Worm (Caenorhabditis elegans) whole organism, L1 larva: ENCODE results near the gene K12H6.12.

Source experiments
- C04F5.9 ChIP-seq: sonication (generic microtip); optimal IDR thresholded peaks from 2 replicates; lab custom pipeline; 2016; ENCODE audit warnings: missing genetic modification characterization, missing compliant biosample characterization
- C16A3.4 ChIP-seq: fragments of 150-350 bp; optimal IDR thresholded peaks from 2 replicates; lab custom pipeline; 2014; ENCODE audit warnings: missing biosample characterization, missing genetic modification characterization
- C34B4.2 ChIP-seq: sonication (generic microtip); optimal IDR thresholded peaks from 2 replicates; lab custom pipeline; 2017; ENCODE audit warnings: mild to moderate bottlenecking, missing genetic modification characterization, missing compliant biosample characterization
- aha-1 ChIP-seq: fragments of 150-350 bp; optimal IDR thresholded peaks from 2 replicates; lab custom pipeline; 2014; ENCODE audit warnings: missing biosample characterization, missing genetic modification characterization
- aly-2 ChIP-seq: fragments of 150-350 bp; optimal IDR thresholded peaks from 2 replicates; lab custom pipeline; 2014; ENCODE audit warnings: missing biosample characterization, missing genetic modification characterization
- blmp-1 ChIP-seq: fragments of 150-350 bp; optimal IDR thresholded peaks from 2 replicates; lab custom pipeline; 2014; ENCODE audit warnings: missing biosample characterization, missing genetic modification characterization
- ceh-63 ChIP-seq: fragments of 200-800 bp; sonication (Bioruptor generic); optimal IDR thresholded peaks from 2 replicates; lab custom pipeline; 2018; ENCODE audit warnings: mild to moderate bottlenecking, missing genetic modification characterization, missing compliant biosample characterization
- ceh-82 ChIP-seq, 3 experiments: fragments of 150-350 bp in 1 of 3; sonication (generic microtip) in 2 of 3; optimal IDR thresholded peaks; 2 replicates each; lab custom pipeline; 2014 to 2017; ENCODE audit warnings: missing biosample characterization in 3 of 3, missing genetic modification characterization in 3 of 3
- ceh-90 ChIP-seq: sonication (generic microtip); optimal IDR thresholded peaks from 2 replicates; lab custom pipeline; 2016; ENCODE audit warnings: missing genetic modification characterization, missing compliant biosample characterization
- efl-1 ChIP-seq, 4 experiments: fragments of 150-350 bp; optimal IDR thresholded peaks in 3 of 4; peaks in 1 of 4; 1 replicate in 1 of 4; 2 replicates in 3 of 4; lab custom pipeline; 2014; ENCODE audit warnings: missing biosample characterization in 2 of 4, missing genetic modification characterization in 2 of 4, missing genetic modification reagents in 2 of 4
- elt-2 ChIP-seq: sonication (generic microtip); optimal IDR thresholded peaks from 2 replicates; lab custom pipeline; 2016; ENCODE audit warnings: missing genetic modification characterization, mild to moderate bottlenecking, inconsistent platforms, missing compliant biosample characterization, missing genetic modification reagents
- elt-3 ChIP-seq, 6 experiments: fragments of 150-350 bp in 1 of 6; sonication (generic microtip); optimal IDR thresholded peaks; 2 replicates each; lab custom pipeline; 2017 to 2018; ENCODE audit warnings: missing biosample characterization in 6 of 6, missing genetic modification characterization in 6 of 6, inconsistent platforms in 1 of 6
- ets-5 ChIP-seq: fragments of 200-800 bp; sonication (Bioruptor generic); IDR thresholded peaks from 2 replicates; pipeline ENCODE4 v1.3.6; 2022; ENCODE audit warnings: missing genetic modification characterization, missing compliant biosample characterization
- fkh-10 ChIP-seq: sonication (generic microtip); optimal IDR thresholded peaks from 2 replicates; lab custom pipeline; 2017; ENCODE audit warnings: missing biosample characterization, missing genetic modification reagents, missing genetic modification characterization
- fkh-4 ChIP-seq: sonication (generic microtip); optimal IDR thresholded peaks from 2 replicates; lab custom pipeline; 2016; ENCODE audit warnings: missing compliant biosample characterization, missing genetic modification characterization, borderline replicate concordance
- grh-1 ChIP-seq: fragments of 200-800 bp; sonication (Bioruptor generic); IDR thresholded peaks from 2 replicates; pipeline ENCODE4 v1.3.6; 2022; ENCODE audit warnings: missing genetic modification reagents, missing genetic modification characterization, missing compliant biosample characterization
- lin-13 ChIP-seq: fragments of 150-350 bp; optimal IDR thresholded peaks from 2 replicates; lab custom pipeline; 2014; ENCODE audit warnings: missing biosample characterization, missing genetic modification reagents, missing genetic modification characterization
- lin-14 ChIP-seq: fragments of 200-800 bp; sonication (Bioruptor generic); optimal IDR thresholded peaks from 2 replicates; lab custom pipeline; 2018; ENCODE audit warnings: mild to moderate bottlenecking, missing genetic modification characterization, moderate library complexity, missing compliant biosample characterization
- lin-35 ChIP-seq, 2 experiments: fragments of 150-350 bp; optimal IDR thresholded peaks; 2 replicates each; lab custom pipeline; 2014; ENCODE audit warnings: missing biosample characterization in 2 of 2, missing genetic modification characterization in 2 of 2, missing genetic modification reagents in 2 of 2
- lir-3 ChIP-seq: sonication (generic microtip); optimal IDR thresholded peaks from 2 replicates; lab custom pipeline; 2016; ENCODE audit warnings: mild to moderate bottlenecking, missing genetic modification characterization, moderate library complexity, missing compliant biosample characterization; ENCODE audit not compliant: poor library complexity
- mab-9 ChIP-seq: fragments of 200-800 bp; sonication (Bioruptor generic); IDR thresholded peaks from 2 replicates; pipeline ENCODE4 v1.3.6; 2022; ENCODE audit warnings: missing genetic modification reagents, missing genetic modification characterization, missing compliant biosample characterization
- mdl-1 ChIP-seq, 2 experiments: fragments of 150-350 bp; optimal IDR thresholded peaks; 2 replicates each; lab custom pipeline; 2014 to 2017; ENCODE audit warnings: missing biosample characterization in 2 of 2, missing genetic modification characterization in 2 of 2, inconsistent platforms in 1 of 2
- mef-2 ChIP-seq: fragments of 150-350 bp; optimal IDR thresholded peaks from 2 replicates; lab custom pipeline; 2014; ENCODE audit warnings: missing biosample characterization, missing genetic modification characterization
- mep-1 ChIP-seq: fragments of 150-350 bp; optimal IDR thresholded peaks from 2 replicates; lab custom pipeline; 2014; ENCODE audit warnings: missing biosample characterization, missing genetic modification characterization
- nhr-19 ChIP-seq: fragments of 200-800 bp; sonication (Bioruptor generic); conservative IDR thresholded peaks from 2 replicates; pipeline ENCODE4 v1.3.6; 2022; ENCODE audit warnings: missing genetic modification characterization, missing compliant biosample characterization
- nhr-237 ChIP-seq: fragments of 150-350 bp; optimal IDR thresholded peaks from 2 replicates; lab custom pipeline; 2014; ENCODE audit warnings: missing biosample characterization, missing genetic modification characterization
- nhr-77 ChIP-seq: fragments of 150-350 bp; optimal IDR thresholded peaks from 2 replicates; lab custom pipeline; 2014; ENCODE audit warnings: missing biosample characterization, missing genetic modification characterization
- pqm-1 ChIP-seq: sonication (generic microtip); optimal IDR thresholded peaks from 3 replicates; lab custom pipeline; 2017; ENCODE audit warnings: missing biosample characterization, missing genetic modification characterization
- rnt-1 ChIP-seq: sonication (generic microtip); optimal IDR thresholded peaks from 2 replicates; lab custom pipeline; 2016; ENCODE audit warnings: mild to moderate bottlenecking, missing genetic modification characterization, moderate library complexity, missing compliant biosample characterization
- skn-1 ChIP-seq: fragments of 150-350 bp; optimal IDR thresholded peaks from 2 replicates; lab custom pipeline; 2014; ENCODE audit warnings: missing biosample characterization, missing genetic modification characterization
- snpc-4 ChIP-seq: fragments of 150-350 bp; optimal IDR thresholded peaks from 2 replicates; lab custom pipeline; 2014; ENCODE audit warnings: missing biosample characterization, missing genetic modification characterization
- swsn-7 ChIP-seq: sonication (generic microtip); optimal IDR thresholded peaks from 2 replicates; lab custom pipeline; 2016; ENCODE audit warnings: missing genetic modification characterization, missing compliant biosample characterization
- tbx-2 ChIP-seq: sonication (generic microtip); optimal IDR thresholded peaks from 2 replicates; lab custom pipeline; 2016; ENCODE audit warnings: missing genetic modification characterization, missing compliant biosample characterization
- tlp-1 ChIP-seq: fragments of 150-350 bp; optimal IDR thresholded peaks from 2 replicates; lab custom pipeline; 2014; ENCODE audit warnings: missing biosample characterization, missing genetic modification characterization
- unc-30 ChIP-seq: sonication (generic microtip); optimal IDR thresholded peaks from 2 replicates; lab custom pipeline; 2017; ENCODE audit warnings: missing biosample characterization, missing genetic modification characterization
- unc-98 ChIP-seq: fragments of 200-800 bp; sonication (Bioruptor generic); IDR thresholded peaks from 2 replicates; pipeline ENCODE4 v1.3.6; 2022; ENCODE audit warnings: missing genetic modification characterization, missing compliant biosample characterization
- vab-15 ChIP-seq: sonication (generic microtip); optimal IDR thresholded peaks from 2 replicates; lab custom pipeline; 2017; ENCODE audit warnings: missing genotype, mild to moderate bottlenecking, missing genetic modification characterization, missing compliant biosample characterization
- xbp-1 ChIP-seq: sonication (generic microtip); optimal IDR thresholded peaks from 2 replicates; lab custom pipeline; 2016; ENCODE audit warnings: missing genetic modification characterization, missing compliant biosample characterization
- zag-1 ChIP-seq: fragments of 150-350 bp; optimal IDR thresholded peaks from 2 replicates; lab custom pipeline; 2014; ENCODE audit warnings: missing biosample characterization, missing genetic modification characterization
- ztf-4 ChIP-seq: fragments of 150-350 bp; optimal IDR thresholded peaks from 2 replicates; lab custom pipeline; 2014; ENCODE audit warnings: missing biosample characterization, missing genetic modification characterization

Gene K12H6.12

ce11 chrII:2766331-2766730 is 41.6 kb upstream of the K12H6.12 start, which contains the start of gene F08D12.15:
Gene F08D12.15 (plus strand): TSS chrII:2766631.
- no peak for TF ChIP-seq vab-15 (tag; lab: Kevin White, UChicago)
- no peak for TF ChIP-seq blmp-1
- no peak for TF ChIP-seq zag-1
- no peak for TF ChIP-seq unc-30 (tag; lab: Kevin White, UChicago)
- no peak for TF ChIP-seq elt-2
- TF ChIP-seq skn-1 (tag; lab: Kevin White, UChicago), result no peak
- no peak for TF ChIP-seq pqm-1 (tag; lab: Kevin White, UChicago)
- no peak for TF ChIP-seq unc-98 (GFP tag; lab: Robert Waterston, UW)
- no peak for TF ChIP-seq mep-1 (tag; lab: Kevin White, UChicago)
- no peak for TF ChIP-seq C04F5.9
- TF ChIP-seq aha-1, result no peak
- TF ChIP-seq C34B4.2, result no peak
- TF ChIP-seq fkh-4, result no peak

ce11 chrII:2769021-2769420 is 38.9 kb upstream of the K12H6.12 start, which contains the start of gene F08D12.7:
Gene F08D12.7 (minus strand): TSS chrII:2769121.
- TF ChIP-seq rnt-1 (tag; lab: Kevin White, UChicago) (peak; percentile 8), mdl-1 (tag; optimal IDR thresholded peaks at IDR 0.05; lab: Kevin White, UChicago) (no peak), grh-1 (GFP tag; lab: Robert Waterston, UW) (no peak)
- TF ChIP-seq, all 84 proteins: peak for 1

- no peak for TF ChIP-seq unc-98 (GFP tag; lab: Robert Waterston, UW)
- TF ChIP-seq rnt-1 (tag; lab: Kevin White, UChicago), result no peak
- no peak for TF ChIP-seq nhr-19 (GFP tag; lab: Robert Waterston, UW)
- TF ChIP-seq efl-1 (optimal IDR thresholded peaks at IDR 0.05; lab: Kevin White, UChicago), result no peak
- TF ChIP-seq efl-1 (GFP tag; optimal IDR thresholded peaks at IDR 0.05 in 1 of 2; lab: Kevin White, UChicago), result no peak
- TF ChIP-seq lin-35 (GFP tag; optimal IDR thresholded peaks at IDR 0.05; lab: Kevin White, UChicago), result no peak
- TF ChIP-seq xbp-1 (tag; lab: Kevin White, UChicago), result no peak
- no peak for TF ChIP-seq mdl-1 (tag; optimal IDR thresholded peaks at IDR 0.05; lab: Kevin White, UChicago)
- no peak for TF ChIP-seq mab-9 (GFP tag; lab: Robert Waterston, UW)
- no peak for TF ChIP-seq mef-2 (tag; lab: Kevin White, UChicago)
- TF ChIP-seq fkh-4, result no peak
- no peak for TF ChIP-seq lin-14
- TF ChIP-seq mep-1 (tag; lab: Kevin White, UChicago), result no peak
- TF ChIP-seq nhr-237 (tag; lab: Kevin White, UChicago), result no peak
- no peak for TF ChIP-seq C16A3.4
- TF ChIP-seq aly-2, result no peak
- TF ChIP-seq skn-1 (tag; lab: Kevin White, UChicago), result no peak
- no peak for TF ChIP-seq zag-1
- no peak for TF ChIP-seq pqm-1 (tag; lab: Kevin White, UChicago)
- TF ChIP-seq elt-3 (tag; optimal IDR thresholded peaks at IDR 0.05; lab: Kevin White, UChicago), result no peak
- no peak for TF ChIP-seq lir-3 (tag; lab: Kevin White, UChicago)
Measured at ce11 chrII:2770788-2771187, 37.2 kb upstream of the K12H6.12 start, which contains the start of gene fbxb-105. Gene fbxb-105 (minus strand): TSS chrII:2770888.

ce11 chrII:2772166-2772565 is 35.8 kb upstream of the K12H6.12 start, which contains the start of gene sdz-10:
Gene sdz-10 (minus strand): TSS chrII:2772266.
- no peak for TF ChIP-seq fkh-10 (GFP tag; lab: Kevin White, UChicago)
- TF ChIP-seq mep-1 (tag; lab: Kevin White, UChicago), result no peak
- TF ChIP-seq zag-1, result no peak
- no peak for TF ChIP-seq tlp-1
- TF ChIP-seq aha-1, result no peak
- TF ChIP-seq swsn-7 (tag; lab: Kevin White, UChicago), result no peak
- no peak for TF ChIP-seq nhr-237 (tag; lab: Kevin White, UChicago)
- TF ChIP-seq rnt-1 (tag; lab: Kevin White, UChicago), result no peak
- TF ChIP-seq nhr-19 (GFP tag; lab: Robert Waterston, UW), result no peak
- no peak for TF ChIP-seq ets-5 (GFP tag; lab: Robert Waterston, UW)
- TF ChIP-seq lin-13 (GFP tag; lab: Kevin White, UChicago), result no peak
- no peak for TF ChIP-seq ceh-63 (GFP tag; lab: Kevin White, UChicago)
- no peak for TF ChIP-seq ztf-4 (tag; lab: Kevin White, UChicago)
- no peak for TF ChIP-seq tbx-2 (tag; lab: Kevin White, UChicago)
- no peak for TF ChIP-seq ceh-90 (tag; lab: Kevin White, UChicago)
- no peak for TF ChIP-seq ceh-82 (tag; optimal IDR thresholded peaks at IDR 0.05; lab: Kevin White, UChicago)
- no peak for TF ChIP-seq snpc-4 (tag; lab: Kevin White, UChicago)
- TF ChIP-seq C34B4.2, result no peak
- no peak for TF ChIP-seq nhr-77 (tag; lab: Kevin White, UChicago)
